Worm (Caenorhabditis elegans) whole organism, L4 larva: ENCODE data around the gene irld-17.

Experiments used
- F10B5.3 ChIP-seq: sonication (generic microtip); optimal IDR thresholded peaks from 2 replicates; lab custom pipeline; 2016; ENCODE audit warnings: mild to moderate bottlenecking, missing genetic modification characterization, missing compliant biosample characterization
- F26F4.8 ChIP-seq: fragments of 200-800 bp; sonication (Bioruptor generic); conservative IDR thresholded peaks from 2 replicates; pipeline ENCODE4 v1.3.6; 2022; ENCODE audit warnings: missing genetic modification characterization, missing compliant biosample characterization
- F37D6.2 ChIP-seq: sonication (generic microtip); optimal IDR thresholded peaks from 2 replicates; lab custom pipeline; 2016; ENCODE audit warnings: mild to moderate bottlenecking, missing genetic modification characterization, missing compliant biosample characterization
- F49E8.2 ChIP-seq: sonication (generic microtip); optimal IDR thresholded peaks from 2 replicates; lab custom pipeline; 2016; ENCODE audit warnings: missing compliant biosample characterization, mild to moderate bottlenecking, missing genetic modification characterization, borderline replicate concordance
- T20F7.1 ChIP-seq: fragments of 200-800 bp; sonication (Bioruptor generic); optimal IDR thresholded peaks from 2 replicates; lab custom pipeline; 2018; ENCODE audit warnings: mild to moderate bottlenecking, missing genetic modification characterization, missing compliant biosample characterization
- T26A8.4 ChIP-seq: fragments of 200-800 bp; sonication (Bioruptor generic); IDR thresholded peaks from 2 replicates; pipeline ENCODE4 v1.3.6; 2022; ENCODE audit warnings: missing genetic modification characterization, missing compliant biosample characterization
- Y105C5A.15 ChIP-seq: fragments of 200-800 bp; sonication (Bioruptor generic); IDR thresholded peaks from 2 replicates; pipeline ENCODE4 v1.3.6; 2022; ENCODE audit warnings: missing genetic modification characterization, missing compliant biosample characterization
- ZK337.2 ChIP-seq: fragments of 200-800 bp; sonication (Bioruptor generic); IDR thresholded peaks from 2 replicates; pipeline ENCODE4 v1.3.6; 2022; ENCODE audit warnings: missing genetic modification reagents, missing genetic modification characterization, missing compliant biosample characterization
- aha-1 ChIP-seq: fragments of 150-350 bp; peaks from one replicate; lab custom pipeline; 2014; ENCODE audit warnings: missing biosample characterization, missing genetic modification characterization
- ama-1 ChIP-seq: fragments of 150-350 bp; optimal IDR thresholded peaks from 2 replicates; lab custom pipeline; 2014; ENCODE audit warnings: inconsistent platforms, mixed read lengths
- ceh-20 ChIP-seq: fragments of 200-800 bp; sonication (Bioruptor generic); IDR thresholded peaks from 2 replicates; pipeline ENCODE4 v1.3.6; 2022; ENCODE audit warnings: missing genetic modification reagents, missing genetic modification characterization, missing compliant biosample characterization
- ceh-28 ChIP-seq: fragments of 150-350 bp; optimal IDR thresholded peaks from 2 replicates; lab custom pipeline; 2014; ENCODE audit warnings: missing biosample characterization, missing genetic modification reagents, missing genetic modification characterization
- ceh-32 ChIP-seq: sonication (generic microtip); optimal IDR thresholded peaks from 2 replicates; lab custom pipeline; 2016; ENCODE audit warnings: mild to moderate bottlenecking, missing genetic modification characterization, missing compliant biosample characterization; ENCODE audit not compliant: poor library complexity
- ceh-62 ChIP-seq: sonication (generic microtip); optimal IDR thresholded peaks from 2 replicates; lab custom pipeline; 2017; ENCODE audit warnings: missing biosample characterization, missing genetic modification characterization
- ceh-82 ChIP-seq: sonication (generic microtip); optimal IDR thresholded peaks from 2 replicates; lab custom pipeline; 2017; ENCODE audit warnings: missing biosample characterization, missing genetic modification characterization
- ces-1 ChIP-seq: fragments of 150-350 bp; sonication (generic microtip); optimal IDR thresholded peaks from 4 replicates; lab custom pipeline; 2014; ENCODE audit warnings: missing biosample characterization, missing genetic modification reagents, missing genetic modification characterization
- ctbp-1 ChIP-seq: fragments of 200-800 bp; sonication (Bioruptor generic); IDR thresholded peaks from 2 replicates; pipeline ENCODE4 v1.3.6; 2022; ENCODE audit warnings: missing genetic modification reagents, missing genetic modification characterization, missing compliant biosample characterization
- daf-12 ChIP-seq: fragments of 150-350 bp; optimal IDR thresholded peaks from 2 replicates; lab custom pipeline; 2014; ENCODE audit warnings: missing biosample characterization, missing genetic modification reagents, missing genetic modification characterization
- daf-16 ChIP-seq, 3 experiments: sonication (generic microtip); optimal IDR thresholded peaks; 2 replicates each; lab custom pipeline; 2016 to 2017; ENCODE audit warnings: missing genetic modification characterization in 3 of 3, missing genetic modification reagents in 3 of 3, mild to moderate bottlenecking in 2 of 3, missing compliant biosample characterization in 2 of 3, missing biosample characterization in 1 of 3, moderate library complexity in 1 of 3
- dmd-6 ChIP-seq: fragments of 200-800 bp; sonication (Bioruptor generic); IDR thresholded peaks from 2 replicates; pipeline ENCODE4 v1.3.6; 2022; ENCODE audit warnings: missing genetic modification reagents, missing genetic modification characterization, missing compliant biosample characterization
- dmd-9 ChIP-seq: fragments of 200-800 bp; sonication (Bioruptor generic); IDR thresholded peaks from 2 replicates; pipeline ENCODE4 v1.3.6; 2022; ENCODE audit warnings: missing genetic modification reagents, missing genetic modification characterization, missing compliant biosample characterization
- duxl-1 ChIP-seq: sonication (generic microtip); optimal IDR thresholded peaks from 2 replicates; lab custom pipeline; 2016; ENCODE audit warnings: mild to moderate bottlenecking, missing genetic modification characterization, moderate library complexity, missing compliant biosample characterization; ENCODE audit not compliant: poor library complexity
- dve-1 ChIP-seq: sonication (generic microtip); optimal IDR thresholded peaks from 2 replicates; lab custom pipeline; 2017; ENCODE audit warnings: antibody characterized with exemption, mild to moderate bottlenecking, missing genetic modification characterization, missing compliant biosample characterization; ENCODE audit not compliant: insufficient read depth
- fos-1 ChIP-seq: fragments of 150-350 bp; optimal IDR thresholded peaks from 2 replicates; lab custom pipeline; 2014; ENCODE audit warnings: missing biosample characterization, missing genetic modification characterization
- hlh-11 ChIP-seq: fragments of 200-800 bp; sonication (Bioruptor generic); optimal IDR thresholded peaks from 2 replicates; lab custom pipeline; 2018; ENCODE audit warnings: mild to moderate bottlenecking, missing genetic modification characterization, missing compliant biosample characterization
- hlh-30 ChIP-seq: sonication (generic microtip); optimal IDR thresholded peaks from 2 replicates; lab custom pipeline; 2017; ENCODE audit warnings: antibody characterized with exemption, mild to moderate bottlenecking, missing genetic modification characterization, missing compliant biosample characterization; ENCODE audit not compliant: insufficient read depth
- hmg-1.1 ChIP-seq: fragments of 200-800 bp; sonication (Bioruptor generic); IDR thresholded peaks from 2 replicates; pipeline ENCODE4 v1.3.6; 2022; ENCODE audit warnings: missing genetic modification reagents, missing genetic modification characterization, missing compliant biosample characterization
- jun-1 ChIP-seq: fragments of 150-350 bp; optimal IDR thresholded peaks from 2 replicates; lab custom pipeline; 2014; ENCODE audit warnings: missing biosample characterization, missing genetic modification reagents, missing genetic modification characterization
- lin-15B ChIP-seq: fragments of 150-350 bp; sonication (generic microtip); optimal IDR thresholded peaks from 3 replicates; lab custom pipeline; 2014; ENCODE audit warnings: missing biosample characterization, missing genetic modification characterization
- lsy-2 ChIP-seq, 2 experiments: fragments of 150-350 bp in 1 of 2; sonication (generic microtip) in 1 of 2; optimal IDR thresholded peaks; 2 replicates each; lab custom pipeline; 2014 to 2017; ENCODE audit warnings: missing biosample characterization in 2 of 2, missing genetic modification characterization in 2 of 2
- madf-5 ChIP-seq, 2 experiments: fragments of 200-800 bp; sonication (Bioruptor generic); IDR thresholded peaks; 2 replicates each; pipeline ENCODE4 v1.3.6; 2022; ENCODE audit warnings: missing compliant biosample characterization in 2 of 2, missing genetic modification characterization in 2 of 2
- mdt-29 ChIP-seq: fragments of 200-800 bp; sonication (Bioruptor generic); IDR thresholded peaks from 2 replicates; pipeline ENCODE4 v1.3.6; 2022; ENCODE audit warnings: missing genetic modification reagents, missing genetic modification characterization, missing compliant biosample characterization
- mes-2 ChIP-seq: sonication (generic microtip); optimal IDR thresholded peaks from 2 replicates; lab custom pipeline; 2016; ENCODE audit warnings: missing genotype, mild to moderate bottlenecking, missing genetic modification characterization, missing compliant biosample characterization; ENCODE audit not compliant: poor library complexity, severe bottlenecking
- mxl-3 ChIP-seq: fragments of 200-800 bp; sonication (Bioruptor generic); optimal IDR thresholded peaks from 2 replicates; lab custom pipeline; 2018; ENCODE audit warnings: mild to moderate bottlenecking, missing genetic modification characterization, missing compliant biosample characterization
- nhr-10 ChIP-seq: fragments of 150-350 bp; optimal IDR thresholded peaks from 2 replicates; lab custom pipeline; 2014; ENCODE audit warnings: missing biosample characterization, missing genetic modification characterization
- nhr-11 ChIP-seq: fragments of 150-350 bp; optimal IDR thresholded peaks from 2 replicates; lab custom pipeline; 2014; ENCODE audit warnings: missing biosample characterization, missing genetic modification characterization
- nhr-28 ChIP-seq: fragments of 150-350 bp; optimal IDR thresholded peaks from 2 replicates; lab custom pipeline; 2014; ENCODE audit warnings: missing biosample characterization, missing genetic modification characterization
- nhr-42 ChIP-seq: fragments of 200-800 bp; sonication (Bioruptor generic); IDR thresholded peaks from 2 replicates; pipeline ENCODE4 v1.3.6; 2022; ENCODE audit warnings: missing genetic modification characterization, missing compliant biosample characterization
- nhr-6 ChIP-seq: fragments of 150-350 bp; optimal IDR thresholded peaks from 2 replicates; lab custom pipeline; 2014; ENCODE audit warnings: missing biosample characterization, missing genetic modification characterization
- php-3 ChIP-seq: fragments of 200-800 bp; sonication (Bioruptor generic); IDR thresholded peaks from 2 replicates; pipeline ENCODE4 v1.3.6; 2022; ENCODE audit warnings: missing genetic modification reagents, missing genetic modification characterization, missing compliant biosample characterization
- pqm-1 ChIP-seq: sonication (generic microtip); optimal IDR thresholded peaks from 2 replicates; lab custom pipeline; 2017; ENCODE audit warnings: missing biosample characterization, missing genetic modification characterization
- skn-1 ChIP-seq: fragments of 150-350 bp; optimal IDR thresholded peaks from 2 replicates; lab custom pipeline; 2014; ENCODE audit warnings: missing biosample characterization, missing genetic modification characterization
- spr-3 ChIP-seq: fragments of 200-800 bp; sonication (Bioruptor generic); optimal IDR thresholded peaks from 2 replicates; lab custom pipeline; 2018; ENCODE audit warnings: mild to moderate bottlenecking, missing genetic modification characterization, missing compliant biosample characterization
- unc-130 ChIP-seq: sonication (generic microtip); optimal IDR thresholded peaks from 2 replicates; lab custom pipeline; 2016; ENCODE audit warnings: missing genetic modification reagents, missing genetic modification characterization, missing compliant biosample characterization
- unc-62 ChIP-seq, 3 experiments: fragments of 150-350 bp in 1 of 3; sonication (generic microtip); optimal IDR thresholded peaks in 2 of 3; peaks in 1 of 3; 1 replicate in 1 of 3; 2 replicates in 2 of 3; lab custom pipeline; 2014 to 2017; ENCODE audit warnings: missing biosample characterization in 3 of 3, missing genetic modification characterization in 3 of 3, missing genetic modification reagents in 3 of 3, missing genotype in 1 of 3
- vab-7 ChIP-seq: fragments of 200-800 bp; sonication (Bioruptor generic); IDR thresholded peaks from 2 replicates; pipeline ENCODE4 v1.3.6; 2022; ENCODE audit warnings: missing genetic modification reagents, missing genetic modification characterization, missing compliant biosample characterization
- zag-1 ChIP-seq: fragments of 150-350 bp; optimal IDR thresholded peaks from 2 replicates; lab custom pipeline; 2014; ENCODE audit warnings: missing biosample characterization, missing genetic modification characterization
- zfp-2 ChIP-seq: sonication (generic microtip); optimal IDR thresholded peaks from 2 replicates; lab custom pipeline; 2016; ENCODE audit warnings: mild to moderate bottlenecking, missing genetic modification characterization, missing compliant biosample characterization
- zfp-3 ChIP-seq: fragments of 200-800 bp; sonication (Bioruptor generic); conservative IDR thresholded peaks from 2 replicates; pipeline ENCODE4 v1.3.6; 2022; ENCODE audit warnings: missing genetic modification reagents, missing genetic modification characterization, missing compliant biosample characterization
- zip-11 ChIP-seq: fragments of 200-800 bp; sonication (Bioruptor generic); IDR thresholded peaks from 2 replicates; pipeline ENCODE4 v1.3.6; 2022; ENCODE audit warnings: missing genetic modification characterization, missing compliant biosample characterization
- zip-2 ChIP-seq: fragments of 150-350 bp; optimal IDR thresholded peaks from 2 replicates; lab custom pipeline; 2014; ENCODE audit warnings: missing biosample characterization, missing genetic modification characterization

Gene irld-17

ce11 chrV:1593799-1594420 lies 37.9 kb upstream of the irld-17 start, which contains the start of gene F16B4.4:
F16B4.4 (plus strand) TSS chrV:1594019.
- TF ChIP-seq daf-12 (tag; lab: Kevin White, UChicago) (no peak), nhr-11 (tag; lab: Kevin White, UChicago) (no peak), mxl-3 (peak; percentile 55), vab-7 (GFP tag; lab: Robert Waterston, UW) (no peak), aha-1 (no peak), dve-1 (tag; lab: Kevin White, UChicago) (no peak), F10B5.3 (tag; lab: Kevin White, UChicago) (no peak), jun-1 (tag; lab: Kevin White, UChicago) (no peak), F49E8.2 (tag; lab: Kevin White, UChicago) (no peak), Y105C5A.15 (GFP tag; lab: Robert Waterston, UW) (no peak), lsy-2 (tag; optimal IDR thresholded peaks at IDR 0.05; lab: Kevin White, UChicago) (peak; percentile 8 to 15), duxl-1 (no peak), dmd-9 (GFP tag; lab: Robert Waterston, UW) (no peak), unc-62 (GFP tag; optimal IDR thresholded peaks at IDR 0.05 in 1 of 2; lab: Kevin White, UChicago) (peak in 1 of 2 experiments; percentile 79), unc-62 (tag; optimal IDR thresholded peaks at IDR 0.05; lab: Kevin White, UChicago) (no peak), hmg-1.1 (GFP tag; lab: Robert Waterston, UW) (no peak), zip-11 (GFP tag; lab: Robert Waterston, UW) (no peak), nhr-10 (peak; percentile 70), ZK337.2 (GFP tag; lab: Robert Waterston, UW) (no peak), ces-1 (no peak), ama-1 (lab: Kevin White, UChicago) (peak; percentile 30), zip-2 (no peak), F26F4.8 (GFP tag; lab: Robert Waterston, UW) (no peak), mes-2 (tag; lab: Kevin White, UChicago) (no peak), ceh-82 (no peak), fos-1 (no peak), unc-130 (GFP tag; lab: Kevin White, UChicago) (no peak), skn-1 (tag; lab: Kevin White, UChicago) (no peak), hlh-11 (tag; lab: Kevin White, UChicago) (peak; percentile 59), ctbp-1 (GFP tag; lab: Robert Waterston, UW) (no peak), zfp-2 (tag; lab: Kevin White, UChicago) (no peak), ceh-28 (no peak), nhr-6 (tag; lab: Kevin White, UChicago) (no peak), zag-1 (no peak), ceh-20 (no peak), php-3 (GFP tag; lab: Robert Waterston, UW) (no peak), daf-16 (GFP tag; optimal IDR thresholded peaks at IDR 0.05; lab: Kevin White, UChicago) (no peak), daf-16 (tag; optimal IDR thresholded peaks at IDR 0.05; lab: Kevin White, UChicago) (no peak), F37D6.2 (tag; lab: Kevin White, UChicago) (no peak), mdt-29 (GFP tag; lab: Robert Waterston, UW) (no peak), lin-15B (tag; lab: Kevin White, UChicago) (no peak), ceh-32 (tag; lab: Kevin White, UChicago) (no peak), ceh-62 (tag; lab: Kevin White, UChicago) (no peak), T26A8.4 (GFP tag; lab: Robert Waterston, UW) (no peak), pqm-1 (tag; lab: Kevin White, UChicago) (no peak), nhr-42 (no peak), T20F7.1 (GFP tag; lab: Kevin White, UChicago) (no peak), hlh-30 (tag; lab: Kevin White, UChicago) (peak; percentile 50), zfp-3 (GFP tag; lab: Robert Waterston, UW) (no peak), madf-5 (GFP tag; IDR thresholded peaks at IDR 0.05; lab: Robert Waterston, UW) (no peak), nhr-28 (tag; lab: Kevin White, UChicago) (peak; percentile 81), dmd-6 (GFP tag; lab: Robert Waterston, UW) (no peak), spr-3 (no peak)
